Worm (Caenorhabditis elegans) whole organism, L1 larva: ENCODE data around the gene H04M03.12.

Experiments used
- aha-1 ChIP-seq: fragments of 150-350 bp; optimal IDR thresholded peaks from 2 replicates; lab custom pipeline; 2014; ENCODE audit warnings: missing biosample characterization, missing genetic modification characterization
- efl-1 ChIP-seq, 4 experiments: fragments of 150-350 bp; optimal IDR thresholded peaks in 3 of 4; peaks in 1 of 4; 1 replicate in 1 of 4; 2 replicates in 3 of 4; lab custom pipeline; 2014; ENCODE audit warnings: missing biosample characterization in 2 of 4, missing genetic modification characterization in 2 of 4, missing genetic modification reagents in 2 of 4
- elt-3 ChIP-seq, 6 experiments: fragments of 150-350 bp in 1 of 6; sonication (generic microtip); optimal IDR thresholded peaks; 2 replicates each; lab custom pipeline; 2017 to 2018; ENCODE audit warnings: missing biosample characterization in 6 of 6, missing genetic modification characterization in 6 of 6, inconsistent platforms in 1 of 6
- nhr-11 ChIP-seq: fragments of 150-350 bp; optimal IDR thresholded peaks from 2 replicates; lab custom pipeline; 2014; ENCODE audit warnings: missing biosample characterization, missing genetic modification characterization
- nhr-28 ChIP-seq: fragments of 150-350 bp; optimal IDR thresholded peaks from 2 replicates; lab custom pipeline; 2014; ENCODE audit warnings: missing biosample characterization, missing genetic modification characterization
- tbx-2 ChIP-seq: sonication (generic microtip); optimal IDR thresholded peaks from 2 replicates; lab custom pipeline; 2016; ENCODE audit warnings: missing genetic modification characterization, missing compliant biosample characterization
- ztf-4 ChIP-seq: fragments of 150-350 bp; optimal IDR thresholded peaks from 2 replicates; lab custom pipeline; 2014; ENCODE audit warnings: missing biosample characterization, missing genetic modification characterization

DNA sequence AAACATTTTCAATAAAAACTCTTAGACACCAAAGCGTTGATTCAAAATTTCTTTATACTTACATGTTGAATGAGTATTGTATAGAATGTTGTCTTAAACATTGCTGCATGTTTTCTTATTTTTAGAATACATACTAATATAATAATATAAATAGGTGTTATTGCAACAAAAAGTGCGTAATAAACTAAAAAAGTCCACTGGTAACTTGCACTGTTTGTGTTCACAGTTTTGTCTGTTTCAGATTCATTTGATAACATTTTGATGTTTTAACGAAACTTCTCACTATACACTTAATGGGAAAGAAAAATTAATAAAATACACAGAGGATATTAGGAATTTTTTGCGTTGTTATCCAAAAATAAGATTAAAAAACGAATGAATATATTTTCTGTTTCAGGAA lies 29.3 kb downstream of the H04M03.12 start, which contains the start of gene srv-19:
- TF ChIP-seq ztf-4: no peak
- no peak for TF ChIP-seq nhr-11 (tag; lab: Kevin White, UChicago)
- no peak for TF ChIP-seq tbx-2 (tag; lab: Kevin White, UChicago)
- no peak for TF ChIP-seq aha-1
- no peak for TF ChIP-seq nhr-28 (tag; lab: Kevin White, UChicago)
- no peak for TF ChIP-seq elt-3 (tag; optimal IDR thresholded peaks at IDR 0.05; lab: Kevin White, UChicago)
- TF ChIP-seq efl-1 (optimal IDR thresholded peaks at IDR 0.05; lab: Kevin White, UChicago): no peak
- TF ChIP-seq efl-1 (GFP tag; optimal IDR thresholded peaks at IDR 0.05 in 1 of 2; lab: Kevin White, UChicago): no peak
